Fruit fly (Drosophila melanogaster): Measurements from ENCODE around the gene CG10254.

The CG10254 gene

dm6 chr3R:23723381-23724034, 28.7 kb upstream of the CG10254 start:
- TF ChIP-seq pdm3 (GFP tag; optimal IDR thresholded peaks at IDR 0.05) (peak; percentile 26), CG9139 (GFP tag; optimal IDR thresholded peaks at IDR 0.05) (peak; percentile 46), Met (GFP tag; optimal IDR thresholded peaks at IDR 0.05) (no peak), svp (GFP tag) (peak; percentile 75), spab (GFP tag; optimal IDR thresholded peaks at IDR 0.05) (peak; percentile 20), Hr39 (GFP tag; optimal IDR thresholded peaks at IDR 0.05) (peak; percentile 15), vri (GFP tag; optimal IDR thresholded peaks at IDR 0.05) (peak; percentile 56), Ets96B (tag; optimal IDR thresholded peaks at IDR 0.05) (no peak), ss (GFP tag; optimal IDR thresholded peaks at IDR 0.05) (peak; percentile 55 to 61), achi (GFP tag; optimal IDR thresholded peaks at IDR 0.05) (peak; percentile 21), CG6808 (GFP tag; optimal IDR thresholded peaks at IDR 0.05) (peak; percentile 59), Gug (GFP tag; IDR thresholded peaks at IDR 0.05) (peak; percentile 52; the same call in 1 of the 2 replicates), Eip93F (GFP tag; optimal IDR thresholded peaks at IDR 0.05) (no peak), CG3919 (GFP tag; optimal IDR thresholded peaks at IDR 0.05) (peak; percentile 61), OdsH (GFP tag; optimal IDR thresholded peaks at IDR 0.05) (peak; percentile 51), CG6792 (GFP tag; optimal IDR thresholded peaks at IDR 0.05) (peak; percentile 60), CG10631 (GFP tag; optimal IDR thresholded peaks at IDR 0.05) (peak; percentile 47), Eip75B (GFP tag; optimal IDR thresholded peaks at IDR 0.05) (peak; percentile 65), Sox15 (GFP tag; optimal IDR thresholded peaks at IDR 0.05) (no peak), CG16779 (tag; optimal IDR thresholded peaks at IDR 0.05) (peak; percentile 23), net (GFP tag; optimal IDR thresholded peaks at IDR 0.05) (no peak), CG32006 (GFP tag; optimal IDR thresholded peaks at IDR 0.05) (peak; percentile 47), CG15336 (GFP tag; IDR thresholded peaks at IDR 0.05) (peak; percentile 71), Smox (GFP tag; optimal IDR thresholded peaks at IDR 0.05) (no peak), dac (GFP tag; optimal IDR thresholded peaks at IDR 0.05) (peak; percentile 6), eg (GFP tag; IDR thresholded peaks at IDR 0.05) (peak; percentile 69), CG11902 (GFP tag; optimal IDR thresholded peaks at IDR 0.05) (no peak), Sox14 (GFP tag; optimal IDR thresholded peaks at IDR 0.05) (peak; percentile 36), esn (GFP tag; optimal IDR thresholded peaks at IDR 0.05) (peak; percentile 17), topi (GFP tag; optimal IDR thresholded peaks at IDR 0.05) (peak; percentile 8), CG34406 (GFP tag; optimal IDR thresholded peaks at IDR 0.05) (no peak), CG11294 (GFP tag; IDR thresholded peaks at IDR 0.05) (peak; percentile 10; the same call in 1 of the 2 replicates), CG4318 (GFP tag; optimal IDR thresholded peaks at IDR 0.05) (no peak), Hr4 (GFP tag; optimal IDR thresholded peaks at IDR 0.05) (peak; percentile 56), CG31627 (GFP tag; optimal IDR thresholded peaks at IDR 0.05) (no peak), Sox102F (GFP tag; optimal IDR thresholded peaks at IDR 0.05) (peak; percentile 33), Ets21C (GFP tag; optimal IDR thresholded peaks at IDR 0.05) (peak; percentile 6), CG6163 (GFP tag; IDR thresholded peaks at IDR 0.05) (peak; percentile 65), CG11762 (GFP tag; optimal IDR thresholded peaks at IDR 0.05; ENCODE audit: insufficient read depth) (peak; percentile 46), CG6276 (GFP tag; optimal IDR thresholded peaks at IDR 0.05) (peak; percentile 33), CG8119 (GFP tag; IDR thresholded peaks at IDR 0.05) (peak; percentile 74), fd85E (GFP tag; optimal IDR thresholded peaks at IDR 0.05) (no peak), Hr38 (GFP tag; optimal IDR thresholded peaks at IDR 0.05) (no peak), CG8632 (GFP tag; optimal IDR thresholded peaks at IDR 0.05) (peak; percentile 5), Blimp-1 (GFP tag; optimal IDR thresholded peaks at IDR 0.05) (no peak), CG8319 (GFP tag; optimal IDR thresholded peaks at IDR 0.05) (peak; percentile 48), dsx (GFP tag; optimal IDR thresholded peaks at IDR 0.05; ENCODE audit: poor library complexity, severe bottlenecking) (peak; percentile 80), lz (GFP tag; optimal IDR thresholded peaks at IDR 0.05) (peak; percentile 41), fd59A (GFP tag; optimal IDR thresholded peaks at IDR 0.05) (no peak), Lpt (GFP tag; optimal IDR thresholded peaks at IDR 0.05) (no peak), CG1621 (tag; optimal IDR thresholded peaks at IDR 0.05) (peak; percentile 46)

Data from whole organism, prepupa.